Fruit fly (Drosophila melanogaster): ENCODE data around the gene CG1532.

Gene CG1532

dm6 chrX:21067908-21068307 lies 39.7 kb upstream of the CG1532 start (continued):
- TF ChIP-seq CG6808 (GFP tag; optimal IDR thresholded peaks at IDR 0.05) (peak; percentile 54), achi (GFP tag; optimal IDR thresholded peaks at IDR 0.05) (peak; percentile 32), CG3032 (tag; optimal IDR thresholded peaks at IDR 0.05) (no peak), OdsH (GFP tag; optimal IDR thresholded peaks at IDR 0.05) (peak; percentile 43), CG11902 (GFP tag; optimal IDR thresholded peaks at IDR 0.05) (peak; percentile 9), Smox (GFP tag; optimal IDR thresholded peaks at IDR 0.05) (peak; percentile 25), CG6854 (GFP tag; optimal IDR thresholded peaks at IDR 0.05) (no peak), fd85E (GFP tag; optimal IDR thresholded peaks at IDR 0.05) (no peak), Gug (GFP tag; IDR thresholded peaks at IDR 0.05) (no peak), topi (GFP tag; optimal IDR thresholded peaks at IDR 0.05) (no peak), Sox14 (GFP tag; optimal IDR thresholded peaks at IDR 0.05) (no peak), Sox102F (GFP tag; optimal IDR thresholded peaks at IDR 0.05) (no peak), pdm3 (GFP tag; optimal IDR thresholded peaks at IDR 0.05) (peak; percentile 36), Eip93F (GFP tag; optimal IDR thresholded peaks at IDR 0.05) (no peak), CG11294 (GFP tag; IDR thresholded peaks at IDR 0.05) (no peak), CG6163 (GFP tag; IDR thresholded peaks at IDR 0.05) (peak; percentile 52; the same call in 2 of the 3 replicates), Ets96B (tag; optimal IDR thresholded peaks at IDR 0.05) (no peak), eg (GFP tag; IDR thresholded peaks at IDR 0.05) (peak; percentile 49; the same call in 2 of the 3 replicates), Met (GFP tag; optimal IDR thresholded peaks at IDR 0.05) (peak; percentile 38), esn (GFP tag; optimal IDR thresholded peaks at IDR 0.05) (peak; percentile 67), CG4318 (GFP tag; optimal IDR thresholded peaks at IDR 0.05) (peak; percentile 56), Hr39 (GFP tag; optimal IDR thresholded peaks at IDR 0.05) (peak; percentile 10), CG31627 (GFP tag; optimal IDR thresholded peaks at IDR 0.05) (peak; percentile 25), vri (GFP tag; optimal IDR thresholded peaks at IDR 0.05) (no peak), spab (GFP tag; optimal IDR thresholded peaks at IDR 0.05) (peak; percentile 47), CG1621 (tag; optimal IDR thresholded peaks at IDR 0.05) (no peak), Hr38 (GFP tag; optimal IDR thresholded peaks at IDR 0.05) (no peak), acj6 (GFP tag; optimal IDR thresholded peaks at IDR 0.05) (peak; percentile 44), CG10631 (GFP tag; optimal IDR thresholded peaks at IDR 0.05) (peak; percentile 27), CG34406 (GFP tag; optimal IDR thresholded peaks at IDR 0.05) (peak; percentile 35), cyc (GFP tag; optimal IDR thresholded peaks at IDR 0.05) (peak; percentile 8), CG8319 (GFP tag; optimal IDR thresholded peaks at IDR 0.05) (peak; percentile 34), CG9139 (GFP tag; optimal IDR thresholded peaks at IDR 0.05) (no peak), ss (GFP tag; optimal IDR thresholded peaks at IDR 0.05) (peak; percentile 2 to 17)

- TF ChIP-seq vri (GFP tag; optimal IDR thresholded peaks at IDR 0.05) (peak; percentile 16), CG32006 (GFP tag; optimal IDR thresholded peaks at IDR 0.05) (no peak), Hr39 (GFP tag; optimal IDR thresholded peaks at IDR 0.05) (peak; percentile 1), Hr4 (GFP tag; optimal IDR thresholded peaks at IDR 0.05) (no peak), CG6163 (GFP tag; IDR thresholded peaks at IDR 0.05) (peak; percentile 49), net (GFP tag; optimal IDR thresholded peaks at IDR 0.05) (no peak), esn (GFP tag; optimal IDR thresholded peaks at IDR 0.05) (no peak), acj6 (GFP tag; optimal IDR thresholded peaks at IDR 0.05) (no peak), CG15336 (GFP tag; IDR thresholded peaks at IDR 0.05) (peak; percentile 12; the same call in 1 of the 2 replicates), CG8119 (GFP tag; IDR thresholded peaks at IDR 0.05) (peak; percentile 13; the same call in 1 of the 3 replicates), eg (GFP tag; IDR thresholded peaks at IDR 0.05) (peak; percentile 53; the same call in 1 of the 3 replicates)
These were observed 39.3 kb upstream of the CG1532 start, which contains the start of gene CG32512 for dm6 chrX:21067474-21067873. TSS of gene CG32512 (minus strand) at chrX:21067540.

dm6 chrX:21065775-21066174 lies 37.6 kb upstream of the CG1532 start:
- no peak for TF ChIP-seq CG8119 (GFP tag; IDR thresholded peaks at IDR 0.05)
- peak; percentile 10 for TF ChIP-seq Eip78C (GFP tag)
- TF ChIP-seq CG3032 (tag; optimal IDR thresholded peaks at IDR 0.05), result no peak
- TF ChIP-seq svp (GFP tag), result peak; percentile 38
- no peak for TF ChIP-seq CG8632 (GFP tag; optimal IDR thresholded peaks at IDR 0.05)
- TF ChIP-seq fkh (GFP tag; optimal IDR thresholded peaks at IDR 0.05), result peak; percentile 65
